Fruit fly (Drosophila melanogaster) whole organism, embryonic: Measurements from ENCODE around the gene Efr.

Experiments
- Atf3 ChIP-seq: fragments of 200-800 bp; sonication (Bioruptor generic); optimal IDR thresholded peaks from 3 replicates; lab custom pipeline; 2016; ENCODE audit warnings: missing biosample characterization, missing genetic modification characterization
- CG10274 ChIP-seq: fragments of 200-800 bp; sonication (Bioruptor generic); optimal IDR thresholded peaks from 3 replicates; lab custom pipeline; 2017; ENCODE audit warnings: missing biosample characterization, mild to moderate bottlenecking, missing genetic modification characterization
- CG12071 ChIP-seq: fragments of 200-800 bp; sonication (Bioruptor generic); optimal IDR thresholded peaks from 3 replicates; lab custom pipeline; 2018; ENCODE audit warnings: missing biosample characterization, mild to moderate bottlenecking, missing genetic modification characterization
- CG14441 ChIP-seq: fragments of 200-800 bp; sonication (Bioruptor generic); IDR thresholded peaks from 2 replicates; pipeline ENCODE4 v1.3.6; 2022; ENCODE audit warnings: missing biosample characterization, missing genetic modification characterization
- CG14667 ChIP-seq: fragments of 200-800 bp; sonication (Bioruptor generic); IDR thresholded peaks from 2 replicates; pipeline ENCODE4 v1.3.6; 2022; ENCODE audit warnings: missing biosample characterization, missing genetic modification characterization
- CG17612 ChIP-seq: fragments of 200-800 bp; sonication (Bioruptor generic); IDR thresholded peaks from 2 replicates; pipeline ENCODE4 v1.3.6; 2022; ENCODE audit warnings: missing biosample characterization, missing genetic modification characterization
- CG18476 ChIP-seq: fragments of 200-800 bp; sonication (Bioruptor generic); optimal IDR thresholded peaks from 2 replicates; lab custom pipeline; 2016; ENCODE audit warnings: missing biosample characterization, mild to moderate bottlenecking, missing genetic modification characterization
- CG31365 ChIP-seq: fragments of 200-800 bp; sonication (Bioruptor generic); optimal IDR thresholded peaks from 2 replicates; lab custom pipeline; 2018; ENCODE audit warnings: missing biosample characterization, mild to moderate bottlenecking, missing genetic modification characterization
- CG3726 ChIP-seq: fragments of 200-800 bp; sonication (Bioruptor generic); IDR thresholded peaks from 3 replicates; pipeline ENCODE4, ENCODE4 v1.3.6; 2022; ENCODE audit warnings: missing biosample characterization, missing genetic modification characterization
- CG4282 ChIP-seq: fragments of 200-800 bp; sonication (Bioruptor generic); optimal IDR thresholded peaks from 2 replicates; lab custom pipeline; 2016; ENCODE audit warnings: missing biosample characterization, missing genetic modification characterization
- CG6654 ChIP-seq: fragments of 200-800 bp; sonication (Bioruptor generic); optimal IDR thresholded peaks from 2 replicates; lab custom pipeline; 2017; ENCODE audit warnings: missing biosample characterization, mild to moderate bottlenecking, missing genetic modification characterization
- CG6791 ChIP-seq: fragments of 200-800 bp; sonication (Bioruptor generic); IDR thresholded peaks from 3 replicates; pipeline ENCODE4 v1.3.6; 2022; ENCODE audit warnings: missing biosample characterization, missing genetic modification characterization; ENCODE audit not compliant: partially characterized antibody
- CG7271 ChIP-seq: fragments of 200-800 bp; sonication (Bioruptor generic); optimal IDR thresholded peaks from 2 replicates; lab custom pipeline; 2018; ENCODE audit warnings: missing biosample characterization, mild to moderate bottlenecking, missing genetic modification characterization, moderate library complexity
- CG7786 ChIP-seq: fragments of 200-800 bp; sonication (Bioruptor generic); optimal IDR thresholded peaks from 2 replicates; lab custom pipeline; 2016; ENCODE audit warnings: missing biosample characterization, missing genetic modification characterization
- CG8089 ChIP-seq: fragments of 200-800 bp; sonication (Bioruptor generic); optimal IDR thresholded peaks from 3 replicates; lab custom pipeline; 2016; ENCODE audit warnings: missing biosample characterization, missing genetic modification characterization
- CkIIα-i1 ChIP-seq: fragments of 200-800 bp; sonication (Bioruptor generic); IDR thresholded peaks from 2 replicates; pipeline ENCODE4 v1.3.6; 2022; ENCODE audit warnings: missing biosample characterization, missing genetic modification characterization
- CoRest ChIP-seq: fragments of 200-800 bp; sonication (Bioruptor generic); optimal IDR thresholded peaks from 3 replicates; lab custom pipeline; 2018; ENCODE audit warnings: missing biosample characterization, mild to moderate bottlenecking, missing genetic modification characterization, moderate library complexity
- D19A ChIP-seq: fragments of 200-800 bp; optimal IDR thresholded peaks from 3 replicates; lab custom pipeline; 2019; ENCODE audit warnings: missing biosample characterization, mild to moderate bottlenecking, missing genetic modification characterization, moderate library complexity
- Dad ChIP-seq: fragments of 200-800 bp; sonication (Bioruptor generic); optimal IDR thresholded peaks from 3 replicates; lab custom pipeline; 2016; ENCODE audit warnings: missing biosample characterization, missing genetic modification characterization
- ERR ChIP-seq: fragments of 200-800 bp; sonication (Bioruptor generic); optimal IDR thresholded peaks from 2 replicates; lab custom pipeline; 2016; ENCODE audit warnings: missing biosample characterization, missing genetic modification characterization
- Fer1 ChIP-seq: fragments of 200-800 bp; sonication (Bioruptor generic); optimal IDR thresholded peaks from 2 replicates; lab custom pipeline; 2017; ENCODE audit warnings: missing biosample characterization, mild to moderate bottlenecking, missing genetic modification characterization
- Gsc ChIP-seq: fragments of 200-800 bp; sonication (Bioruptor generic); IDR thresholded peaks from 2 replicates; pipeline ENCODE4 v1.3.6; 2022; ENCODE audit warnings: missing biosample characterization, missing genetic modification characterization
- HmgD ChIP-seq: fragments of 200-800 bp; sonication (Bioruptor generic); optimal IDR thresholded peaks from 3 replicates; lab custom pipeline; 2016; ENCODE audit warnings: missing biosample characterization, missing genetic modification characterization
- MESR4 ChIP-seq: fragments of 200-800 bp; sonication (Bioruptor generic); optimal IDR thresholded peaks from 2 replicates; lab custom pipeline; 2018; ENCODE audit warnings: missing biosample characterization, mild to moderate bottlenecking, missing genetic modification characterization, moderate library complexity
- Max ChIP-seq: fragments of 200-800 bp; sonication (Bioruptor generic); optimal IDR thresholded peaks from 2 replicates; lab custom pipeline; 2016; ENCODE audit warnings: missing biosample characterization, mild to moderate bottlenecking, missing genetic modification characterization
- Ravus ChIP-seq: fragments of 200-800 bp; sonication (Bioruptor generic); IDR thresholded peaks from 2 replicates; pipeline ENCODE4 v1.3.6; 2022; ENCODE audit warnings: missing biosample characterization, missing genetic modification characterization
- Six4 ChIP-seq: fragments of 200-800 bp; sonication (Bioruptor generic); optimal IDR thresholded peaks from 2 replicates; lab custom pipeline; 2016; ENCODE audit warnings: missing biosample characterization, missing genetic modification characterization
- Spps ChIP-seq: fragments of 200-800 bp; sonication (Bioruptor generic); optimal IDR thresholded peaks from 2 replicates; lab custom pipeline; 2018; ENCODE audit warnings: missing biosample characterization, mild to moderate bottlenecking, missing genetic modification characterization
- TFAM ChIP-seq: fragments of 200-800 bp; sonication (Bioruptor generic); optimal IDR thresholded peaks from 2 replicates; lab custom pipeline; 2017; ENCODE audit warnings: missing biosample characterization, missing genetic modification characterization, inconsistent platforms
- aop ChIP-seq: fragments of 200-800 bp; sonication (Bioruptor generic); IDR thresholded peaks from 2 replicates; pipeline ENCODE4 v1.3.6; 2022; ENCODE audit warnings: missing biosample characterization, missing genetic modification characterization
- bsh ChIP-seq, 2 experiments: fragments of 200-800 bp; sonication (Bioruptor generic); optimal IDR thresholded peaks; 2 replicates each; lab custom pipeline; 2017 to 2018; ENCODE audit warnings: mild to moderate bottlenecking in 2 of 2, missing biosample characterization in 2 of 2, missing genetic modification characterization in 2 of 2, moderate library complexity in 1 of 2
- ci ChIP-seq: fragments of 200-800 bp; sonication (Bioruptor generic); IDR thresholded peaks from 3 replicates; pipeline ENCODE4 v1.3.6; 2022; ENCODE audit warnings: missing biosample characterization, missing genetic modification characterization
- dan ChIP-seq: fragments of 200-800 bp; sonication (Bioruptor generic); IDR thresholded peaks from 2 replicates; pipeline ENCODE4 v1.3.6; 2022; ENCODE audit warnings: missing biosample characterization, missing genetic modification characterization
- dpn ChIP-seq, 2 experiments: fragments of 200-800 bp; sonication (Bioruptor generic); optimal IDR thresholded peaks; 3 replicates each; lab custom pipeline; 2016; ENCODE audit warnings: missing biosample characterization in 2 of 2, missing genetic modification characterization in 2 of 2
- ems ChIP-seq: fragments of 200-800 bp; sonication (Bioruptor generic); optimal IDR thresholded peaks from 3 replicates; lab custom pipeline; 2016; ENCODE audit warnings: missing biosample characterization, missing genetic modification characterization
- eve ChIP-seq, 2 experiments: fragments of >200 bp; optimal IDR thresholded peaks; 2 replicates each; lab custom pipeline; 2017; ENCODE audit warnings: missing biosample characterization in 2 of 2, missing genetic modification characterization in 2 of 2
- fu2 ChIP-seq: fragments of 200-800 bp; sonication (Bioruptor generic); optimal IDR thresholded peaks from 2 replicates; lab custom pipeline; 2016; ENCODE audit warnings: missing biosample characterization, missing genetic modification characterization
- gcm ChIP-seq: fragments of 200-800 bp; sonication (Bioruptor generic); optimal IDR thresholded peaks from 2 replicates; lab custom pipeline; 2019; ENCODE audit warnings: missing biosample characterization, mild to moderate bottlenecking, missing genetic modification characterization, moderate library complexity
- grau ChIP-seq: fragments of 200-800 bp; optimal IDR thresholded peaks from 3 replicates; lab custom pipeline; 2019; ENCODE audit warnings: missing biosample characterization, mild to moderate bottlenecking, missing genetic modification characterization, moderate library complexity
- gsb ChIP-seq: fragments of 200-800 bp; sonication (Bioruptor generic); IDR thresholded peaks from 2 replicates; pipeline ENCODE4 v1.3.6; 2022; ENCODE audit warnings: missing biosample characterization, missing genetic modification characterization
- inv ChIP-seq: fragments of 200-800 bp; sonication (Bioruptor generic); IDR thresholded peaks from 2 replicates; pipeline ENCODE4 v1.3.6; 2022; ENCODE audit warnings: missing biosample characterization, missing genetic modification characterization; ENCODE audit not compliant: partially characterized antibody
- nerfin-2 ChIP-seq: fragments of 200-800 bp; sonication (Bioruptor generic); IDR thresholded peaks from 2 replicates; pipeline ENCODE4 v1.3.6; 2022; ENCODE audit warnings: missing biosample characterization, missing genetic modification characterization; ENCODE audit not compliant: partially characterized antibody
- ro ChIP-seq: fragments of 200-800 bp; sonication (Bioruptor generic); IDR thresholded peaks from 2 replicates; pipeline ENCODE4 v1.3.6; 2022; ENCODE audit warnings: missing biosample characterization, missing genetic modification characterization
- row ChIP-seq: fragments of 200-800 bp; sonication (Bioruptor generic); IDR thresholded peaks from 3 replicates; pipeline ENCODE4 v1.3.6; 2022; ENCODE audit warnings: missing biosample characterization, missing genetic modification characterization
- schlank ChIP-seq: fragments of 200-800 bp; sonication (Bioruptor generic); optimal IDR thresholded peaks from 2 replicates; lab custom pipeline; 2018; ENCODE audit warnings: missing biosample characterization, mild to moderate bottlenecking, missing genetic modification characterization
- sim ChIP-seq: fragments of 200-800 bp; sonication (Bioruptor generic); IDR thresholded peaks from 2 replicates; pipeline ENCODE4 v1.3.6; 2022; ENCODE audit warnings: missing biosample characterization, missing genetic modification characterization
- slou ChIP-seq: fragments of 200-800 bp; sonication (Bioruptor generic); optimal IDR thresholded peaks from 3 replicates; lab custom pipeline; 2016; ENCODE audit warnings: missing biosample characterization, missing genetic modification characterization
- trh ChIP-seq: fragments of 200-800 bp; sonication (Bioruptor generic); optimal IDR thresholded peaks from 2 replicates; lab custom pipeline; 2016; ENCODE audit warnings: missing biosample characterization, missing genetic modification characterization
- unc-4 ChIP-seq: fragments of 200-800 bp; sonication (Bioruptor generic); IDR thresholded peaks from 2 replicates; pipeline ENCODE4 v1.3.6; 2022; ENCODE audit warnings: missing biosample characterization, missing genetic modification characterization; ENCODE audit not compliant: partially characterized antibody
- zfh1 ChIP-seq: fragments of 200-800 bp; sonication (Bioruptor generic); IDR thresholded peaks from 3 replicates; pipeline ENCODE4 v1.3.6; 2022; ENCODE audit warnings: missing biosample characterization, missing genetic modification characterization
- zfh2 ChIP-seq: fragments of 200-800 bp; sonication (Bioruptor generic); optimal IDR thresholded peaks from 2 replicates; lab custom pipeline; 2016; ENCODE audit warnings: missing biosample characterization, missing genetic modification characterization

Efr gene

dm6 chrX:6265456-6265877, 45.7 kb downstream of the Efr start (continued):
- TF ChIP-seq CG12071 (peak; percentile 93), Fer1 (GFP tag; lab: Kevin White, UChicago) (peak; percentile 94), CoRest (tag; lab: Kevin White, UChicago) (peak; percentile 98), CG18476 (GFP tag; lab: Kevin White, UChicago) (peak; percentile 95), CG8089 (GFP tag; lab: Kevin White, UChicago) (peak; percentile 95), CG6791 (GFP tag; lab: Robert Waterston, UW) (no peak), CG4282 (peak; percentile 94), aop (GFP tag; lab: Robert Waterston, UW) (peak; percentile 71; the same call in 1 of the 2 replicates), bsh (GFP tag; optimal IDR thresholded peaks at IDR 0.05; lab: Kevin White, UChicago) (peak; percentile 91 to 96), ERR (GFP tag; lab: Kevin White, UChicago) (peak; percentile 87), CG10274 (GFP tag; lab: Kevin White, UChicago) (peak; percentile 87), Ravus (GFP tag; lab: Robert Waterston, UW) (peak; percentile 83), dan (GFP tag; lab: Robert Waterston, UW) (peak; percentile 47; the same call in 1 of the 2 replicates), CG7786 (GFP tag; lab: Kevin White, UChicago) (peak; percentile 95), gcm (GFP tag; lab: Kevin White, UChicago) (peak; percentile 95), trh (GFP tag; lab: Kevin White, UChicago) (peak; percentile 87), nerfin-2 (GFP tag; lab: Robert Waterston, UW) (peak; percentile 36; the same call in 1 of the 2 replicates), HmgD (GFP tag; lab: Kevin White, UChicago) (peak; percentile 91), eve (GFP tag; optimal IDR thresholded peaks at IDR 0.05; lab: Kevin White, UChicago) (no peak), Atf3 (GFP tag; lab: Kevin White, UChicago) (peak; percentile 95), Gsc (peak; percentile 84), ems (GFP tag; lab: Kevin White, UChicago) (peak; percentile 96), CG31365 (tag; lab: Kevin White, UChicago) (peak; percentile 86), ci (GFP tag; lab: Robert Waterston, UW) (peak; percentile 95), fu2 (GFP tag; lab: Kevin White, UChicago) (peak; percentile 91), slou (GFP tag; lab: Kevin White, UChicago) (peak; percentile 85), Spps (tag; lab: Kevin White, UChicago) (peak; percentile 82), TFAM (GFP tag; lab: Kevin White, UChicago) (peak; percentile 83), Max (GFP tag; lab: Kevin White, UChicago) (peak; percentile 97), CG17612 (peak; percentile 87), CG6654 (peak; percentile 86), Six4 (GFP tag; lab: Kevin White, UChicago) (peak; percentile 94), CG14667 (GFP tag; lab: Robert Waterston, UW) (peak; percentile 87), CG3726 (GFP tag; lab: Robert Waterston, UW) (peak; percentile 89), ro (GFP tag; lab: Robert Waterston, UW) (peak; percentile 83), CG14441 (peak; percentile 95), row (peak; percentile 92), sim (GFP tag; lab: Robert Waterston, UW) (peak; percentile 87), gsb (GFP tag; lab: Robert Waterston, UW) (peak; percentile 89), schlank (tag; lab: Kevin White, UChicago) (peak; percentile 92), CkIIα-i1 (GFP tag; lab: Robert Waterston, UW) (peak; percentile 70; the same call in 1 of the 2 replicates), inv (GFP tag; lab: Robert Waterston, UW) (0 out of 2 replicates have a peak, but pooled peaks have one; percentile 34), CG7271 (peak; percentile 57), D19A (peak; percentile 93), zfh1 (GFP tag; lab: Robert Waterston, UW) (peak; percentile 94), zfh2 (GFP tag; lab: Kevin White, UChicago) (peak; percentile 89), unc-4 (no peak), grau (peak; percentile 95), dpn (GFP tag; optimal IDR thresholded peaks at IDR 0.05; lab: Kevin White, UChicago) (peak; percentile 96 to 97), Dad (peak; percentile 96), MESR4 (peak; percentile 26)
